Worm (Caenorhabditis elegans): ENCODE data around the gene ZK637.12.

Gene ZK637.12

ce11 chrIII:8926512-8926911, 2.5 kb downstream of the ZK637.12 start:
- TF ChIP-seq nhr-11 (tag; optimal IDR thresholded peaks at IDR 0.05): no peak
- no peak for TF ChIP-seq ceh-16 (tag; optimal IDR thresholded peaks at IDR 0.05)
- TF ChIP-seq R02D3.7 (tag; optimal IDR thresholded peaks at IDR 0.05): no peak
- no peak for TF ChIP-seq mab-5 (tag; optimal IDR thresholded peaks at IDR 0.05)
- TF ChIP-seq mdl-1 (tag; optimal IDR thresholded peaks at IDR 0.05): no peak
- peak; percentile 19 for TF ChIP-seq fos-1 (tag; optimal IDR thresholded peaks at IDR 0.05)
- no peak for TF ChIP-seq ztf-11 (tag; optimal IDR thresholded peaks at IDR 0.05)
- no peak for TF ChIP-seq ztf-1 (GFP tag; conservative IDR thresholded peaks at IDR 0.05)
- peak; percentile 28 for TF ChIP-seq sma-3 (GFP tag; optimal IDR thresholded peaks at IDR 0.05)
- peak; percentile 6 for TF ChIP-seq C34F6.9 (tag; optimal IDR thresholded peaks at IDR 0.05)
- no peak for TF ChIP-seq aly-2 (tag; optimal IDR thresholded peaks at IDR 0.05)
- no peak for TF ChIP-seq unc-62 (GFP tag; optimal IDR thresholded peaks at IDR 0.05)
- TF ChIP-seq nhr-21 (tag; optimal IDR thresholded peaks at IDR 0.05): no peak
- TF ChIP-seq ceh-82 (tag; optimal IDR thresholded peaks at IDR 0.05): no peak
- TF ChIP-seq gmeb-1 (tag; optimal IDR thresholded peaks at IDR 0.05): peak; percentile 1
- no peak for TF ChIP-seq nhr-23 (tag; optimal IDR thresholded peaks at IDR 0.05)
- TF ChIP-seq crh-2 (tag; optimal IDR thresholded peaks at IDR 0.05): peak; percentile 31
- TF ChIP-seq elt-3 (tag; optimal IDR thresholded peaks at IDR 0.05): no peak
- TF ChIP-seq nhr-10 (tag; optimal IDR thresholded peaks at IDR 0.05): no peak
- TF ChIP-seq unc-55 (GFP tag; optimal IDR thresholded peaks at IDR 0.05): no peak
- TF ChIP-seq zag-1 (tag; optimal IDR thresholded peaks at IDR 0.05): no peak
- no peak for TF ChIP-seq lin-11 (tag; optimal IDR thresholded peaks at IDR 0.05)
- TF ChIP-seq unc-39 (tag; optimal IDR thresholded peaks at IDR 0.05): no peak
- TF ChIP-seq sma-9 (GFP tag; optimal IDR thresholded peaks at IDR 0.05): no peak
- no peak for TF ChIP-seq sma-9 (tag; optimal IDR thresholded peaks at IDR 0.05)
- no peak for TF ChIP-seq nhr-77 (tag; optimal IDR thresholded peaks at IDR 0.05)
- TF ChIP-seq lin-13 (GFP tag; optimal IDR thresholded peaks at IDR 0.05): no peak
- TF ChIP-seq sem-4 (tag; optimal IDR thresholded peaks at IDR 0.05): peak; percentile 12
- TF ChIP-seq egl-27 (tag; optimal IDR thresholded peaks at IDR 0.05): no peak
- TF ChIP-seq blmp-1 (tag; optimal IDR thresholded peaks at IDR 0.05; ENCODE audit: insufficient read depth): peak; percentile 88
- no peak for TF ChIP-seq nhr-6 (tag; optimal IDR thresholded peaks at IDR 0.05)
- no peak for TF ChIP-seq nhr-129 (tag; optimal IDR thresholded peaks at IDR 0.05)
- no peak for TF ChIP-seq skn-1 (tag; optimal IDR thresholded peaks at IDR 0.05)
- TF ChIP-seq peb-1 (tag; optimal IDR thresholded peaks at IDR 0.05): no peak
- TF ChIP-seq lin-39 (tag; optimal IDR thresholded peaks at IDR 0.05): no peak
- no peak for TF ChIP-seq mbf-1 (tag; optimal IDR thresholded peaks at IDR 0.05)
- no peak for TF ChIP-seq dmd-4 (tag; optimal IDR thresholded peaks at IDR 0.05)
- TF ChIP-seq F13H6.1 (tag; optimal IDR thresholded peaks at IDR 0.05): no peak
- TF ChIP-seq alr-1 (tag; optimal IDR thresholded peaks at IDR 0.05): no peak
- no peak for TF ChIP-seq ZK546.5 (tag; optimal IDR thresholded peaks at IDR 0.05)
- no peak for TF ChIP-seq ama-1 (optimal IDR thresholded peaks at IDR 0.05)

- no peak for TF ChIP-seq nhr-12 (tag; optimal IDR thresholded peaks at IDR 0.05)
- TF ChIP-seq sem-4 (tag; optimal IDR thresholded peaks at IDR 0.05): no peak
- TF ChIP-seq elt-3 (tag; optimal IDR thresholded peaks at IDR 0.05): no peak
- TF ChIP-seq mbf-1 (tag; optimal IDR thresholded peaks at IDR 0.05): no peak
- no peak for TF ChIP-seq nhr-6 (tag; optimal IDR thresholded peaks at IDR 0.05)
Observed at ce11 chrIII:8929723-8930122, 5.7 kb downstream of the ZK637.12 start, which contains the start of gene arrd-15. Gene arrd-15 (plus strand): TSS chrIII:8930023.

- no peak for TF ChIP-seq ceh-82 (tag; optimal IDR thresholded peaks at IDR 0.05)
- peak in 1 of 2 experiments; percentile 14 for TF ChIP-seq lsy-2 (tag; optimal IDR thresholded peaks at IDR 0.05)
- TF ChIP-seq nhr-23 (tag; optimal IDR thresholded peaks at IDR 0.05): no peak
- peak; percentile 32 for TF ChIP-seq C34F6.9 (tag; optimal IDR thresholded peaks at IDR 0.05)
Observed at ce11 chrIII:8933696-8934095, 9.7 kb downstream of the ZK637.12 start.

Data from whole organism, L2 larva.